Fruit fly (Drosophila melanogaster): Measurements from ENCODE around the gene Grip84.

Gene Grip84

DNA sequence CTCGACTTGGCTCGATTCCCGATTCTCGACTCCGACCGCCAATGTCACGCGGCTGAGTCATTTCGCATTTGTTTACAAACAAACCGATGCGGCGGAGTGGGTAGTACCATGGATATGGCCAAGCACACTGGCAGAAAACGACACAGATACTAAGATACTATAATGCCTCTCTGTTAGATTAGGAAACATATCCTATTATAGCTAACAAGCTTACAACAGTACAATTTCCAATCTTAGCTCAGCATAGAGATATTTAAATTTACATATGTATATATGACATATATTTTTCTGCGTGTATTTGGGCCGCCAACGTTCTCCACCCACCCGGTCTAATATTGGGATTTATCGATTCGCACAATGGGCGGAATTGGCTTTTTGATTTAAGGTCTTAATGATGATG lies 38.4 kb upstream of the Grip84 start (continued):
- TF ChIP-seq Hr38 (GFP tag; optimal IDR thresholded peaks at IDR 0.05) (no peak), fkh (GFP tag; optimal IDR thresholded peaks at IDR 0.05) (peak; percentile 25), CG6163 (GFP tag; IDR thresholded peaks at IDR 0.05) (peak; percentile 89), acj6 (GFP tag; optimal IDR thresholded peaks at IDR 0.05) (peak; percentile 63), CG10669 (GFP tag; optimal IDR thresholded peaks at IDR 0.05) (peak; percentile 61), CG15336 (GFP tag; IDR thresholded peaks at IDR 0.05) (peak; percentile 86), CG34406 (GFP tag; optimal IDR thresholded peaks at IDR 0.05) (peak; percentile 44), CG3919 (GFP tag; optimal IDR thresholded peaks at IDR 0.05) (peak; percentile 84)

dm6 chrX:19602483-19602882 lies 36.9 kb upstream of the Grip84 start:
- TF ChIP-seq Hr38 (GFP tag; optimal IDR thresholded peaks at IDR 0.05) (no peak), Hr39 (GFP tag; optimal IDR thresholded peaks at IDR 0.05) (no peak), fkh (GFP tag; optimal IDR thresholded peaks at IDR 0.05) (peak; percentile 9), CG8319 (GFP tag; optimal IDR thresholded peaks at IDR 0.05) (no peak), CG34406 (GFP tag; optimal IDR thresholded peaks at IDR 0.05) (no peak), topi (GFP tag; optimal IDR thresholded peaks at IDR 0.05) (no peak), Eip78C (GFP tag) (no peak)

- TF ChIP-seq CG6854 (GFP tag; optimal IDR thresholded peaks at IDR 0.05) (no peak), OdsH (GFP tag; optimal IDR thresholded peaks at IDR 0.05) (no peak), fd59A (GFP tag; optimal IDR thresholded peaks at IDR 0.05) (no peak), fkh (GFP tag; optimal IDR thresholded peaks at IDR 0.05) (peak; percentile 2), cyc (GFP tag; optimal IDR thresholded peaks at IDR 0.05) (no peak), CG10631 (GFP tag; optimal IDR thresholded peaks at IDR 0.05) (no peak), CG6276 (GFP tag; optimal IDR thresholded peaks at IDR 0.05) (no peak), svp (GFP tag) (peak; percentile 22), Hr38 (GFP tag; optimal IDR thresholded peaks at IDR 0.05) (no peak), fd85E (GFP tag; optimal IDR thresholded peaks at IDR 0.05) (no peak), Sox14 (GFP tag; optimal IDR thresholded peaks at IDR 0.05) (no peak), CG3032 (tag; optimal IDR thresholded peaks at IDR 0.05) (peak; percentile 12), Blimp-1 (GFP tag; optimal IDR thresholded peaks at IDR 0.05) (no peak), CG11294 (GFP tag; IDR thresholded peaks at IDR 0.05) (no peak), CG8319 (GFP tag; optimal IDR thresholded peaks at IDR 0.05) (no peak), Sox15 (GFP tag; optimal IDR thresholded peaks at IDR 0.05) (no peak), ss (GFP tag; optimal IDR thresholded peaks at IDR 0.05) (no peak), vri (GFP tag; optimal IDR thresholded peaks at IDR 0.05) (no peak), CG6163 (GFP tag; IDR thresholded peaks at IDR 0.05) (no peak; the same call in 2 of the 3 replicates), CG7368 (GFP tag; optimal IDR thresholded peaks at IDR 0.05) (no peak), spab (GFP tag; optimal IDR thresholded peaks at IDR 0.05) (no peak), CG32006 (GFP tag; optimal IDR thresholded peaks at IDR 0.05) (no peak)
Measured at dm6 chrX:19601644-19602043, 36.1 kb upstream of the Grip84 start, which contains the start of gene CG14220. Gene CG14220 (minus strand): TSS chrX:19601851.

- TF ChIP-seq esn (GFP tag; optimal IDR thresholded peaks at IDR 0.05): no peak
- no peak for TF ChIP-seq net (GFP tag; optimal IDR thresholded peaks at IDR 0.05)
- TF ChIP-seq vri (GFP tag; optimal IDR thresholded peaks at IDR 0.05): no peak
- no peak for TF ChIP-seq CG1621 (tag; optimal IDR thresholded peaks at IDR 0.05)
- no peak for TF ChIP-seq dac (GFP tag; optimal IDR thresholded peaks at IDR 0.05)
- no peak for TF ChIP-seq Gug (GFP tag; IDR thresholded peaks at IDR 0.05)
- TF ChIP-seq CG8319 (GFP tag; optimal IDR thresholded peaks at IDR 0.05): no peak
Measured at dm6 chrX:19598503-19598902, 32.9 kb upstream of the Grip84 start.
